Worm (Caenorhabditis elegans) whole organism, young adult: ENCODE measurements around the gene F15H10.12.

Source experiments
- D2030.7 ChIP-seq: fragments of 200-800 bp; sonication (Bioruptor generic); IDR thresholded peaks from 2 replicates; pipeline ENCODE4 v1.3.6; 2022; ENCODE audit warnings: missing genetic modification reagents, missing genetic modification characterization, missing compliant biosample characterization
- F22D6.2 ChIP-seq: sonication (generic microtip); optimal IDR thresholded peaks from 2 replicates; lab custom pipeline; 2016; ENCODE audit warnings: mild to moderate bottlenecking, missing genetic modification characterization, missing compliant biosample characterization
- F57C9.4 ChIP-seq: sonication (generic microtip); optimal IDR thresholded peaks from 2 replicates; lab custom pipeline; 2017; ENCODE audit warnings: mild to moderate bottlenecking, missing genetic modification characterization, missing compliant biosample characterization
- T26A5.8 ChIP-seq: sonication (generic microtip); optimal IDR thresholded peaks from 2 replicates; lab custom pipeline; 2016; ENCODE audit warnings: missing genetic modification characterization, missing compliant biosample characterization
- Y56A3A.18 ChIP-seq: fragments of 200-800 bp; sonication (Bioruptor generic); IDR thresholded peaks from 2 replicates; pipeline ENCODE4 v1.3.6; 2022; ENCODE audit warnings: missing genetic modification reagents, missing genetic modification characterization, missing compliant biosample characterization
- aptf-3 ChIP-seq: fragments of 200-800 bp; sonication (Bioruptor generic); IDR thresholded peaks from 2 replicates; pipeline ENCODE4 v1.3.6; 2022; ENCODE audit warnings: missing genetic modification characterization, missing compliant biosample characterization
- attf-3 ChIP-seq: fragments of 200-800 bp; sonication (Bioruptor generic); conservative IDR thresholded peaks from 2 replicates; pipeline ENCODE4 v1.3.6; 2022; ENCODE audit warnings: missing genetic modification reagents, missing genetic modification characterization, missing compliant biosample characterization
- bed-2 ChIP-seq: fragments of 200-800 bp; sonication (Bioruptor generic); IDR thresholded peaks from 2 replicates; pipeline ENCODE4 v1.3.6; 2022; ENCODE audit warnings: missing genetic modification reagents, missing genetic modification characterization, missing compliant biosample characterization
- cebp-2 ChIP-seq: fragments of 200-800 bp; sonication (Bioruptor generic); IDR thresholded peaks from 2 replicates; pipeline ENCODE4 v1.3.6; 2022; ENCODE audit warnings: missing genetic modification characterization, missing compliant biosample characterization
- ceh-27 ChIP-seq: fragments of 200-800 bp; sonication (Bioruptor generic); optimal IDR thresholded peaks from 2 replicates; lab custom pipeline; 2018; ENCODE audit warnings: mild to moderate bottlenecking, missing genetic modification characterization, moderate library complexity, missing compliant biosample characterization
- dox-1 ChIP-seq: fragments of 200-800 bp; sonication (Bioruptor generic); IDR thresholded peaks from 2 replicates; pipeline ENCODE4 v1.3.6; 2022; ENCODE audit warnings: missing genetic modification reagents, missing genetic modification characterization, missing compliant biosample characterization
- egl-44 ChIP-seq: fragments of 200-800 bp; sonication (Bioruptor generic); IDR thresholded peaks from 2 replicates; pipeline ENCODE4 v1.3.6; 2022; ENCODE audit warnings: missing genetic modification reagents, missing genetic modification characterization, missing compliant biosample characterization
- egrh-3 ChIP-seq: fragments of 200-800 bp; sonication (Bioruptor generic); IDR thresholded peaks from 2 replicates; pipeline ENCODE4 v1.3.6; 2022; ENCODE audit warnings: missing genetic modification reagents, missing genetic modification characterization, missing compliant biosample characterization
- ets-4 ChIP-seq: fragments of 200-800 bp; sonication (Bioruptor generic); optimal IDR thresholded peaks from 2 replicates; lab custom pipeline; 2018; ENCODE audit warnings: mild to moderate bottlenecking, missing genetic modification characterization, missing compliant biosample characterization
- gei-17 ChIP-seq: fragments of 200-800 bp; sonication (Bioruptor generic); optimal IDR thresholded peaks from 2 replicates; lab custom pipeline; 2018; ENCODE audit warnings: mild to moderate bottlenecking, missing genetic modification characterization, missing compliant biosample characterization
- hmg-20 ChIP-seq: fragments of 200-800 bp; sonication (Bioruptor generic); IDR thresholded peaks from 2 replicates; pipeline ENCODE4 v1.3.6; 2022; ENCODE audit warnings: missing genetic modification reagents, missing genetic modification characterization, missing compliant biosample characterization
- let-607 ChIP-seq, 2 experiments: fragments of 200-800 bp in 1 of 2; sonication (Bioruptor generic) in 1 of 2; sonication (generic microtip) in 1 of 2; optimal IDR thresholded peaks; 2 replicates each; lab custom pipeline; 2016 to 2018; ENCODE audit warnings: mild to moderate bottlenecking in 2 of 2, missing compliant biosample characterization in 2 of 2, missing genetic modification characterization in 2 of 2, moderate library complexity in 2 of 2, missing genotype in 1 of 2
- lin-26 ChIP-seq: fragments of 200-800 bp; sonication (Bioruptor generic); IDR thresholded peaks from 2 replicates; pipeline ENCODE4 v1.3.6; 2022; ENCODE audit warnings: missing genetic modification reagents, missing genetic modification characterization, missing compliant biosample characterization
- lin-40 ChIP-seq: sonication (generic microtip); optimal IDR thresholded peaks from 2 replicates; lab custom pipeline; 2016; ENCODE audit warnings: missing genetic modification characterization, mild to moderate bottlenecking, missing compliant biosample characterization, missing genotype, missing genetic modification reagents
- lsl-1 ChIP-seq: fragments of 200-800 bp; sonication (Bioruptor generic); optimal IDR thresholded peaks from 2 replicates; lab custom pipeline; 2018; ENCODE audit warnings: mild to moderate bottlenecking, missing genetic modification characterization, moderate library complexity, missing compliant biosample characterization
- lsy-27 ChIP-seq: sonication (generic microtip); optimal IDR thresholded peaks from 2 replicates; lab custom pipeline; 2017; ENCODE audit warnings: missing genetic modification characterization, mild to moderate bottlenecking, missing compliant biosample characterization, antibody characterized with exemption, missing genotype, borderline replicate concordance; ENCODE audit not compliant: insufficient read depth
- mcd-1 ChIP-seq: fragments of 200-800 bp; sonication (Bioruptor generic); IDR thresholded peaks from 2 replicates; pipeline ENCODE4 v1.3.6; 2022; ENCODE audit warnings: missing genetic modification reagents, missing genetic modification characterization, missing compliant biosample characterization
- nfya-1 ChIP-seq: sonication (generic microtip); optimal IDR thresholded peaks from 2 replicates; lab custom pipeline; 2017; ENCODE audit warnings: antibody characterized with exemption, missing compliant biosample characterization, missing genetic modification characterization, borderline replicate concordance; ENCODE audit not compliant: insufficient read depth
- nfya-2 ChIP-seq: fragments of 200-800 bp; sonication (Bioruptor generic); IDR thresholded peaks from 2 replicates; pipeline ENCODE4 v1.3.6; 2022; ENCODE audit warnings: missing genetic modification reagents, missing genetic modification characterization, missing compliant biosample characterization
- nfyb-1 ChIP-seq: fragments of 200-800 bp; sonication (Bioruptor generic); IDR thresholded peaks from 2 replicates; pipeline ENCODE4 v1.3.6; 2022; ENCODE audit warnings: missing genetic modification reagents, missing genetic modification characterization, missing compliant biosample characterization
- nhr-80 ChIP-seq: sonication (generic microtip); optimal IDR thresholded peaks from 2 replicates; lab custom pipeline; 2016; ENCODE audit warnings: missing genetic modification characterization, missing compliant biosample characterization
- pha-4 ChIP-seq: fragments of 150-350 bp; sonication (generic microtip); optimal IDR thresholded peaks from 2 replicates; lab custom pipeline; 2014; ENCODE audit warnings: missing biosample characterization, missing genetic modification reagents, missing genetic modification characterization
- rec-8 ChIP-seq, 2 experiments: sonication (generic microtip); optimal IDR thresholded peaks; 2 replicates each; lab custom pipeline; 2016; ENCODE audit warnings: mild to moderate bottlenecking in 2 of 2, missing genetic modification characterization in 2 of 2, missing genetic modification reagents in 2 of 2, missing genotype in 2 of 2, missing biosample characterization in 1 of 2, missing compliant biosample characterization in 1 of 2, moderate library complexity in 1 of 2
- sea-2 ChIP-seq: fragments of 200-800 bp; sonication (Bioruptor generic); IDR thresholded peaks from 2 replicates; pipeline ENCODE4 v1.3.6; 2022; ENCODE audit warnings: missing genetic modification characterization, missing compliant biosample characterization
- snpc-1.3 ChIP-seq: sonication (generic microtip); optimal IDR thresholded peaks from 2 replicates; lab custom pipeline; 2017; ENCODE audit warnings: missing genetic modification characterization, mild to moderate bottlenecking, missing compliant biosample characterization, antibody characterized with exemption, moderate library complexity, missing genotype, missing genetic modification reagents; ENCODE audit not compliant: insufficient read depth
- tlf-1 ChIP-seq: fragments of 200-800 bp; sonication (Bioruptor generic); optimal IDR thresholded peaks from 2 replicates; lab custom pipeline; 2018; ENCODE audit warnings: mild to moderate bottlenecking, missing genetic modification characterization, missing compliant biosample characterization
- unc-62 ChIP-seq: fragments of 150-350 bp; optimal IDR thresholded peaks from 2 replicates; lab custom pipeline; 2014; ENCODE audit warnings: missing biosample characterization, missing genetic modification reagents, missing genetic modification characterization
- xnd-1 ChIP-seq: sonication (generic microtip); optimal IDR thresholded peaks from 2 replicates; lab custom pipeline; 2016; ENCODE audit warnings: missing genotype, missing genetic modification reagents, missing genetic modification characterization, missing compliant biosample characterization
- zfh-2 ChIP-seq: fragments of 200-800 bp; sonication (Bioruptor generic); conservative IDR thresholded peaks from 2 replicates; pipeline ENCODE4 v1.3.6; 2022; ENCODE audit warnings: missing genetic modification reagents, missing genetic modification characterization, missing compliant biosample characterization
- ztf-26 ChIP-seq: sonication (generic microtip); optimal IDR thresholded peaks from 2 replicates; lab custom pipeline; 2017; ENCODE audit warnings: missing genetic modification characterization, missing compliant biosample characterization

F15H10.12 gene

ce11 chrV:10435198-10435597 lies 25.3 kb upstream of the F15H10.12 start:
- no peak for TF ChIP-seq unc-62
- TF ChIP-seq let-607 (tag; optimal IDR thresholded peaks at IDR 0.05; lab: Kevin White, UChicago) = peak in 1 of 2 experiments; percentile 35
- TF ChIP-seq F57C9.4 (tag; lab: Kevin White, UChicago) = no peak
- TF ChIP-seq lin-40 (tag; lab: Kevin White, UChicago) = no peak
- TF ChIP-seq nhr-80 = peak; percentile 44

- TF ChIP-seq ceh-27 (GFP tag; lab: Kevin White, UChicago) (no peak), gei-17 (GFP tag; lab: Kevin White, UChicago) (no peak), nhr-80 (peak; percentile 47)
Observed at ce11 chrV:10433721-10434120, 23.8 kb upstream of the F15H10.12 start, which contains the start of gene Y32F6A.4. Gene Y32F6A.4, minus strand, starts transcription at chrV:10434067.

ce11 chrV:10432607-10433006 lies 22.7 kb upstream of the F15H10.12 start:
- peak; percentile 82 for TF ChIP-seq ets-4 (GFP tag; lab: Kevin White, UChicago)
- TF ChIP-seq unc-62 = no peak
- peak; percentile 32; the same call in 1 of the 2 replicates for TF ChIP-seq dox-1 (GFP tag; lab: Robert Waterston, UW)
- no peak for TF ChIP-seq bed-2 (GFP tag; lab: Robert Waterston, UW)
- no peak for TF ChIP-seq attf-3 (GFP tag; lab: Robert Waterston, UW)
- TF ChIP-seq ztf-26 (tag; lab: Kevin White, UChicago) = no peak
- peak; percentile 87 for TF ChIP-seq nhr-80
- TF ChIP-seq lsy-27 (tag; lab: Kevin White, UChicago) = no peak
- TF ChIP-seq aptf-3 (GFP tag; lab: Robert Waterston, UW) = no peak

- TF ChIP-seq dox-1 (GFP tag; lab: Robert Waterston, UW) = no peak
- TF ChIP-seq nfya-2 (GFP tag; lab: Robert Waterston, UW) = no peak
- TF ChIP-seq gei-17 (GFP tag; lab: Kevin White, UChicago) = no peak
- TF ChIP-seq rec-8 (tag; optimal IDR thresholded peaks at IDR 0.05; lab: Kevin White, UChicago) = no peak
- no peak for TF ChIP-seq tlf-1 (GFP tag; lab: Kevin White, UChicago)
Observed at ce11 chrV:10428608-10429007, 18.7 kb upstream of the F15H10.12 start, which contains the start of gene tag-314. Gene tag-314, minus strand, starts transcription at chrV:10428708.

ce11 chrV:10426253-10426652 lies 16.4 kb upstream of the F15H10.12 start, which contains the start of gene apc-10:
Gene apc-10, minus strand, starts transcription at chrV:10426353.
- TF ChIP-seq lsl-1 (peak; percentile 62), D2030.7 (no peak)
- TF ChIP-seq, all 124 proteins: peak for 1

- no peak for TF ChIP-seq dox-1 (GFP tag; lab: Robert Waterston, UW)
- no peak for TF ChIP-seq sea-2 (GFP tag; lab: Robert Waterston, UW)
Observed at ce11 chrV:10425098-10425497, 15.2 kb upstream of the F15H10.12 start, which contains the start of gene col-12. Gene col-12, minus strand, starts transcription at chrV:10425198.

- TF ChIP-seq egrh-3 (GFP tag; lab: Robert Waterston, UW) = peak; percentile 92
Observed at ce11 chrV:10423968-10424367, 14.1 kb upstream of the F15H10.12 start.

ce11 chrV:10423511-10423910 lies 13.6 kb upstream of the F15H10.12 start:
- no peak for TF ChIP-seq nfya-1 (tag; lab: Kevin White, UChicago)
- no peak for TF ChIP-seq mcd-1 (GFP tag; lab: Robert Waterston, UW)
- no peak for TF ChIP-seq lin-26 (GFP tag; lab: Robert Waterston, UW)
- TF ChIP-seq T26A5.8 (tag; lab: Kevin White, UChicago) = no peak
- no peak for TF ChIP-seq pha-4 (tag; lab: Kevin White, UChicago)
- no peak for TF ChIP-seq lsy-27 (tag; lab: Kevin White, UChicago)
- no peak for TF ChIP-seq egl-44
- TF ChIP-seq Y56A3A.18 = no peak
- no peak for TF ChIP-seq cebp-2 (GFP tag; lab: Robert Waterston, UW)
- TF ChIP-seq xnd-1 (tag; lab: Kevin White, UChicago) = no peak
- no peak for TF ChIP-seq zfh-2 (GFP tag; lab: Robert Waterston, UW)
- TF ChIP-seq nfyb-1 (GFP tag; lab: Robert Waterston, UW) = no peak
- TF ChIP-seq hmg-20 (GFP tag; lab: Robert Waterston, UW) = no peak
- TF ChIP-seq F22D6.2 (tag; lab: Kevin White, UChicago) = no peak
- no peak for TF ChIP-seq snpc-1.3 (tag; lab: Kevin White, UChicago)
